Worm (Caenorhabditis elegans) whole organism, young adult: ENCODE measurements around the gene C29E4.13.

Experiments used
- B0261.1 ChIP-seq: sonication (generic microtip); optimal IDR thresholded peaks from 2 replicates; lab custom pipeline; 2016; ENCODE audit warnings: mild to moderate bottlenecking, missing genetic modification characterization, moderate library complexity, missing compliant biosample characterization
- B0336.3 ChIP-seq: fragments of 200-800 bp; sonication (Bioruptor generic); IDR thresholded peaks from 2 replicates; pipeline ENCODE4 v1.3.6; 2022; ENCODE audit warnings: missing genetic modification characterization, missing compliant biosample characterization
- C17E4.6 ChIP-seq: fragments of 200-800 bp; sonication (Bioruptor generic); IDR thresholded peaks from 2 replicates; pipeline ENCODE4 v1.3.6; 2022; ENCODE audit warnings: missing genetic modification reagents, missing genetic modification characterization, missing compliant biosample characterization
- D2030.7 ChIP-seq: fragments of 200-800 bp; sonication (Bioruptor generic); IDR thresholded peaks from 2 replicates; pipeline ENCODE4 v1.3.6; 2022; ENCODE audit warnings: missing genetic modification reagents, missing genetic modification characterization, missing compliant biosample characterization
- F23B12.7 ChIP-seq: sonication (generic microtip); optimal IDR thresholded peaks from 2 replicates; lab custom pipeline; 2017; ENCODE audit warnings: missing genetic modification characterization, mild to moderate bottlenecking, missing compliant biosample characterization, antibody characterized with exemption, moderate library complexity; ENCODE audit not compliant: insufficient read depth
- F39B2.1 ChIP-seq: fragments of 200-800 bp; sonication (Bioruptor generic); IDR thresholded peaks from 2 replicates; pipeline ENCODE4 v1.3.6; 2022; ENCODE audit warnings: missing genetic modification reagents, missing genetic modification characterization, missing compliant biosample characterization
- T07F8.4 ChIP-seq: sonication (generic microtip); optimal IDR thresholded peaks from 2 replicates; lab custom pipeline; 2016; ENCODE audit warnings: mild to moderate bottlenecking, missing genetic modification characterization, moderate library complexity, missing compliant biosample characterization
- T26A5.8 ChIP-seq: sonication (generic microtip); optimal IDR thresholded peaks from 2 replicates; lab custom pipeline; 2016; ENCODE audit warnings: missing genetic modification characterization, missing compliant biosample characterization
- Y56A3A.18 ChIP-seq: fragments of 200-800 bp; sonication (Bioruptor generic); IDR thresholded peaks from 2 replicates; pipeline ENCODE4 v1.3.6; 2022; ENCODE audit warnings: missing genetic modification reagents, missing genetic modification characterization, missing compliant biosample characterization
- Y67H2A.10 ChIP-seq: fragments of 200-800 bp; sonication (Bioruptor generic); conservative IDR thresholded peaks from 2 replicates; pipeline ENCODE4 v1.3.6; 2022; ENCODE audit warnings: missing genetic modification reagents, missing genetic modification characterization, missing compliant biosample characterization
- Y79H2A.3 ChIP-seq: fragments of 200-800 bp; sonication (Bioruptor generic); conservative IDR thresholded peaks from 2 replicates; pipeline ENCODE4 v1.3.6; 2022; ENCODE audit warnings: missing genetic modification reagents, missing genetic modification characterization, missing compliant biosample characterization
- ama-1 ChIP-seq, 3 experiments: fragments of 150-350 bp in 1 of 3; sonication (generic microtip) in 2 of 3; optimal IDR thresholded peaks; 2 replicates each; lab custom pipeline; 2014 to 2018; ENCODE audit warnings: missing biosample characterization in 2 of 3, missing genetic modification characterization in 2 of 3, missing genetic modification reagents in 2 of 3
- attf-5 ChIP-seq: fragments of 200-800 bp; sonication (Bioruptor generic); optimal IDR thresholded peaks from 2 replicates; lab custom pipeline; 2018; ENCODE audit warnings: mild to moderate bottlenecking, missing genetic modification characterization, missing compliant biosample characterization
- bed-1 ChIP-seq: fragments of 200-800 bp; sonication (Bioruptor generic); IDR thresholded peaks from 2 replicates; pipeline ENCODE4 v1.3.6; 2022; ENCODE audit warnings: missing genetic modification reagents, missing genetic modification characterization, missing compliant biosample characterization
- bed-2 ChIP-seq: fragments of 200-800 bp; sonication (Bioruptor generic); IDR thresholded peaks from 2 replicates; pipeline ENCODE4 v1.3.6; 2022; ENCODE audit warnings: missing genetic modification reagents, missing genetic modification characterization, missing compliant biosample characterization
- ccch-3 ChIP-seq: fragments of 200-800 bp; sonication (Bioruptor generic); optimal IDR thresholded peaks from 2 replicates; lab custom pipeline; 2018; ENCODE audit warnings: mild to moderate bottlenecking, missing genetic modification characterization, missing compliant biosample characterization
- cebp-1 ChIP-seq, 2 experiments: fragments of 200-800 bp in 1 of 2; sonication (Bioruptor generic) in 1 of 2; sonication (generic microtip) in 1 of 2; IDR thresholded peaks in 1 of 2; optimal IDR thresholded peaks in 1 of 2; 2 replicates each; pipeline versions ENCODE4 v1.3.6 to Lab custom; 2017 to 2022; ENCODE audit warnings: missing compliant biosample characterization in 2 of 2, missing genetic modification characterization in 2 of 2, mild to moderate bottlenecking in 1 of 2, missing genetic modification reagents in 1 of 2, moderate library complexity in 1 of 2
- cebp-2 ChIP-seq: fragments of 200-800 bp; sonication (Bioruptor generic); IDR thresholded peaks from 2 replicates; pipeline ENCODE4 v1.3.6; 2022; ENCODE audit warnings: missing genetic modification characterization, missing compliant biosample characterization
- ceh-91 ChIP-seq: fragments of 200-800 bp; sonication (Bioruptor generic); IDR thresholded peaks from 2 replicates; pipeline ENCODE4 v1.3.6; 2022; ENCODE audit warnings: missing genetic modification reagents, missing genetic modification characterization, missing compliant biosample characterization
- efl-1 ChIP-seq: fragments of 150-350 bp; optimal IDR thresholded peaks from 2 replicates; lab custom pipeline; 2014; ENCODE audit warnings: missing biosample characterization, missing genetic modification reagents, missing genetic modification characterization
- egl-18 ChIP-seq: fragments of 200-800 bp; sonication (Bioruptor generic); IDR thresholded peaks from 2 replicates; pipeline ENCODE4 v1.3.6; 2022; ENCODE audit warnings: missing genetic modification reagents, missing genetic modification characterization, missing compliant biosample characterization
- ets-4 ChIP-seq: fragments of 200-800 bp; sonication (Bioruptor generic); optimal IDR thresholded peaks from 2 replicates; lab custom pipeline; 2018; ENCODE audit warnings: mild to moderate bottlenecking, missing genetic modification characterization, missing compliant biosample characterization
- fkh-3 ChIP-seq: sonication (generic microtip); optimal IDR thresholded peaks from 2 replicates; lab custom pipeline; 2016; ENCODE audit warnings: mild to moderate bottlenecking, missing genetic modification characterization, missing compliant biosample characterization
- him-1 ChIP-seq: sonication (generic microtip); optimal IDR thresholded peaks from 2 replicates; lab custom pipeline; 2016; ENCODE audit warnings: missing genotype, missing genetic modification reagents, missing genetic modification characterization, missing compliant biosample characterization
- hlh-12 ChIP-seq: sonication (generic microtip); optimal IDR thresholded peaks from 2 replicates; lab custom pipeline; 2016; ENCODE audit warnings: missing genetic modification characterization, missing compliant biosample characterization
- hlh-26 ChIP-seq: fragments of 200-800 bp; sonication (Bioruptor generic); conservative IDR thresholded peaks from 2 replicates; pipeline ENCODE4 v1.3.6; 2022; ENCODE audit warnings: missing genetic modification reagents, missing genetic modification characterization, missing compliant biosample characterization
- hrde-1 ChIP-seq: sonication (generic microtip); optimal IDR thresholded peaks from 2 replicates; lab custom pipeline; 2016; ENCODE audit warnings: missing genetic modification characterization, mild to moderate bottlenecking, missing compliant biosample characterization, moderate library complexity, missing genotype, missing genetic modification reagents, borderline replicate concordance
- hsf-1 ChIP-seq: fragments of 200-800 bp; sonication (Bioruptor generic); IDR thresholded peaks from 2 replicates; pipeline ENCODE4 v1.3.6; 2022; ENCODE audit warnings: missing genetic modification reagents, missing genetic modification characterization, missing compliant biosample characterization
- let-526 ChIP-seq: fragments of 200-800 bp; sonication (Bioruptor generic); IDR thresholded peaks from 2 replicates; pipeline ENCODE4 v1.3.6; 2022; ENCODE audit warnings: missing genetic modification reagents, missing genetic modification characterization, missing compliant biosample characterization
- lin-35 ChIP-seq, 3 experiments: fragments of 150-350 bp in 2 of 3; sonication (generic microtip) in 1 of 3; optimal IDR thresholded peaks; 2 replicates each; lab custom pipeline; 2014 to 2018; ENCODE audit warnings: missing biosample characterization in 3 of 3, missing genetic modification characterization in 3 of 3, missing genetic modification reagents in 3 of 3
- lin-40 ChIP-seq: sonication (generic microtip); optimal IDR thresholded peaks from 2 replicates; lab custom pipeline; 2016; ENCODE audit warnings: missing genetic modification characterization, mild to moderate bottlenecking, missing compliant biosample characterization, missing genotype, missing genetic modification reagents
- lsl-1 ChIP-seq: fragments of 200-800 bp; sonication (Bioruptor generic); optimal IDR thresholded peaks from 2 replicates; lab custom pipeline; 2018; ENCODE audit warnings: mild to moderate bottlenecking, missing genetic modification characterization, moderate library complexity, missing compliant biosample characterization
- madf-8 ChIP-seq: fragments of 200-800 bp; sonication (Bioruptor generic); conservative IDR thresholded peaks from 2 replicates; pipeline ENCODE4 v1.3.6; 2022; ENCODE audit warnings: missing genetic modification reagents, missing genetic modification characterization, missing compliant biosample characterization
- mcd-1 ChIP-seq: fragments of 200-800 bp; sonication (Bioruptor generic); IDR thresholded peaks from 2 replicates; pipeline ENCODE4 v1.3.6; 2022; ENCODE audit warnings: missing genetic modification reagents, missing genetic modification characterization, missing compliant biosample characterization
- nfyb-1 ChIP-seq: fragments of 200-800 bp; sonication (Bioruptor generic); IDR thresholded peaks from 2 replicates; pipeline ENCODE4 v1.3.6; 2022; ENCODE audit warnings: missing genetic modification reagents, missing genetic modification characterization, missing compliant biosample characterization
- nhr-179 ChIP-seq: sonication (generic microtip); optimal IDR thresholded peaks from 2 replicates; lab custom pipeline; 2016; ENCODE audit warnings: mild to moderate bottlenecking, missing genetic modification characterization, missing compliant biosample characterization
- nhr-80 ChIP-seq: sonication (generic microtip); optimal IDR thresholded peaks from 2 replicates; lab custom pipeline; 2016; ENCODE audit warnings: missing genetic modification characterization, missing compliant biosample characterization
- pbrm-1 ChIP-seq: fragments of 200-800 bp; sonication (Bioruptor generic); IDR thresholded peaks from 2 replicates; pipeline ENCODE4 v1.3.6; 2022; ENCODE audit warnings: missing genetic modification reagents, missing genetic modification characterization, missing compliant biosample characterization
- pha-4 ChIP-seq: fragments of 150-350 bp; sonication (generic microtip); optimal IDR thresholded peaks from 2 replicates; lab custom pipeline; 2014; ENCODE audit warnings: missing biosample characterization, missing genetic modification reagents, missing genetic modification characterization
- repo-1 ChIP-seq: sonication (generic microtip); optimal IDR thresholded peaks from 2 replicates; lab custom pipeline; 2017; ENCODE audit warnings: mild to moderate bottlenecking, missing genetic modification characterization, missing compliant biosample characterization
- snpc-1.3 ChIP-seq: sonication (generic microtip); optimal IDR thresholded peaks from 2 replicates; lab custom pipeline; 2017; ENCODE audit warnings: missing genetic modification characterization, mild to moderate bottlenecking, missing compliant biosample characterization, antibody characterized with exemption, moderate library complexity, missing genotype, missing genetic modification reagents; ENCODE audit not compliant: insufficient read depth
- snpc-3.4 ChIP-seq: sonication (generic microtip); optimal IDR thresholded peaks from 2 replicates; lab custom pipeline; 2017; ENCODE audit warnings: missing genetic modification characterization, mild to moderate bottlenecking, missing compliant biosample characterization, antibody characterized with exemption, moderate library complexity, missing genotype, missing genetic modification reagents
- somi-1 ChIP-seq: fragments of 200-800 bp; sonication (Bioruptor generic); optimal IDR thresholded peaks from 2 replicates; lab custom pipeline; 2018; ENCODE audit warnings: mild to moderate bottlenecking, missing genetic modification characterization, missing compliant biosample characterization
- tlf-1 ChIP-seq: fragments of 200-800 bp; sonication (Bioruptor generic); optimal IDR thresholded peaks from 2 replicates; lab custom pipeline; 2018; ENCODE audit warnings: mild to moderate bottlenecking, missing genetic modification characterization, missing compliant biosample characterization
- unc-62 ChIP-seq: fragments of 150-350 bp; optimal IDR thresholded peaks from 2 replicates; lab custom pipeline; 2014; ENCODE audit warnings: missing biosample characterization, missing genetic modification reagents, missing genetic modification characterization
- ztf-25 ChIP-seq: fragments of 200-800 bp; sonication (Bioruptor generic); IDR thresholded peaks from 2 replicates; pipeline ENCODE4 v1.3.6; 2022; ENCODE audit warnings: missing genetic modification reagents, missing genetic modification characterization, missing compliant biosample characterization
- ztf-26 ChIP-seq: sonication (generic microtip); optimal IDR thresholded peaks from 2 replicates; lab custom pipeline; 2017; ENCODE audit warnings: missing genetic modification characterization, missing compliant biosample characterization

Gene C29E4.13

ce11 chrIII:7973968-7974607 lies 45.6 kb upstream of the C29E4.13 start:
- no peak for TF ChIP-seq somi-1 (GFP tag; lab: Kevin White, UChicago)
- TF ChIP-seq ztf-25 (GFP tag; lab: Robert Waterston, UW) = no peak
- TF ChIP-seq madf-8 (GFP tag; lab: Robert Waterston, UW) = no peak
- peak; percentile 61 for TF ChIP-seq ets-4 (GFP tag; lab: Kevin White, UChicago)
- no peak for TF ChIP-seq F23B12.7 (tag; lab: Kevin White, UChicago)
- TF ChIP-seq mcd-1 (GFP tag; lab: Robert Waterston, UW) = peak; percentile 15; the same call in 1 of the 2 replicates
- no peak for TF ChIP-seq lin-35 (GFP tag; optimal IDR thresholded peaks at IDR 0.05; lab: Kevin White, UChicago)
- TF ChIP-seq T07F8.4 (tag; lab: Kevin White, UChicago) = no peak
- TF ChIP-seq let-526 = no peak
- TF ChIP-seq nfyb-1 (GFP tag; lab: Robert Waterston, UW) = peak; percentile 40; the same call in 1 of the 2 replicates
- TF ChIP-seq cebp-2 (GFP tag; lab: Robert Waterston, UW) = no peak
- TF ChIP-seq ztf-26 = no peak
- no peak for TF ChIP-seq bed-1
- TF ChIP-seq efl-1 (GFP tag; lab: Kevin White, UChicago) = no peak
- peak; percentile 24; the same call in 1 of the 2 replicates for TF ChIP-seq B0336.3 (GFP tag; lab: Robert Waterston, UW)
- peak; percentile 26 for TF ChIP-seq nhr-80 (tag; lab: Kevin White, UChicago)
- peak; percentile 6 for TF ChIP-seq lsl-1 (GFP tag; lab: Kevin White, UChicago)
- TF ChIP-seq attf-5 (GFP tag; lab: Kevin White, UChicago) = peak; percentile 26
- no peak for TF ChIP-seq Y56A3A.18 (GFP tag; lab: Robert Waterston, UW)
- TF ChIP-seq T26A5.8 = no peak
- no peak for TF ChIP-seq lin-40 (tag; lab: Kevin White, UChicago)
- TF ChIP-seq hlh-12 (tag; lab: Kevin White, UChicago) = no peak
- TF ChIP-seq cebp-1 (GFP tag; IDR thresholded peaks at IDR 0.05; lab: Robert Waterston, UW) = no peak
- TF ChIP-seq cebp-1 (tag; optimal IDR thresholded peaks at IDR 0.05; lab: Kevin White, UChicago) = peak; percentile 44
- TF ChIP-seq C17E4.6 (GFP tag; lab: Robert Waterston, UW) = no peak
- peak; percentile 10 for TF ChIP-seq tlf-1 (GFP tag; lab: Kevin White, UChicago)
- TF ChIP-seq nhr-179 (tag; lab: Kevin White, UChicago) = no peak
- TF ChIP-seq ama-1 (optimal IDR thresholded peaks at IDR 0.05; lab: Kevin White, UChicago) = no peak
- no peak for TF ChIP-seq ama-1 (GFP tag; optimal IDR thresholded peaks at IDR 0.05; lab: Kevin White, UChicago)
- peak; percentile 3 for TF ChIP-seq unc-62
- TF ChIP-seq ceh-91 (GFP tag; lab: Robert Waterston, UW) = no peak
- peak; percentile 65 for TF ChIP-seq pha-4 (tag; lab: Kevin White, UChicago)
- TF ChIP-seq pbrm-1 (GFP tag; lab: Robert Waterston, UW) = no peak
- no peak for TF ChIP-seq B0261.1
- TF ChIP-seq fkh-3 (tag; lab: Kevin White, UChicago) = no peak

DNA sequence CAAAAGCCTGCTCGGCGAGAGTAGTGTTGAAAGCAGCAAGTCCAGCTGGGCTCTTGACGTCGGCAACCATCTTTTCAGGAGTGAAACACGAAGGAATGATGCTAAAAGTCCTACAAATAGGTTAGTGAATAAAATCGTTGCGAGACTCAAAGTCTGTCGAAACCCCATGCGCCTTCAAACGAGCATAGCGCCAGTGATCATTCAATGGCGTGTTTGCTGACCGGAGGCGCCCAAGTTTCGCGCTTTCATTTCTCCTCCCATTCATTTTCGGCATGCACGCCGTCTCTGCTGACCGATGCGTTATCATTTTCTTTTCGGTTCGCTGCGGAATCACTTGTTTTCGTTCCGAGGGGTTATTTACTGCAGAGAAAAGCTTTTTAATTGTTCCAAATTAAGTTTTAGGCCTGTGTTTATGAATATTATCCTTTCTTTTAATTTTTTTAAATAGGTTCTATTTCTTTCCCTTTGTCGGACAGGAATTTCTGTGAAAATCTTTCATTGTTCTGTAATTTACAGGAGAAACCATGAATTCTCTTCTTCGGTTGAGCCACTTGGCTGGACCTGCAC lies 44.8 kb upstream of the C29E4.13 start, which contains the start of the genes eef-1B.1 and aco-2:
Gene eef-1B.1 (minus strand): TSS at position 186 of the 567 bp plus-strand sequence.
Gene aco-2 (plus strand): TSS at position 517 of the 567 bp plus-strand sequence.
- TF ChIP-seq hlh-26 (no peak), bed-2 (GFP tag; lab: Robert Waterston, UW) (no peak), pbrm-1 (GFP tag; lab: Robert Waterston, UW) (peak; percentile 81), B0261.1 (no peak), him-1 (tag; lab: Kevin White, UChicago) (no peak), ccch-3 (no peak), repo-1 (tag; lab: Kevin White, UChicago) (peak; percentile 41), F39B2.1 (no peak), snpc-3.4 (tag; lab: Kevin White, UChicago) (no peak), hrde-1 (tag; lab: Kevin White, UChicago) (no peak), Y79H2A.3 (GFP tag; lab: Robert Waterston, UW) (no peak), hsf-1 (GFP tag; lab: Robert Waterston, UW) (no peak), snpc-1.3 (tag; lab: Kevin White, UChicago) (peak; percentile 11), Y67H2A.10 (no peak), D2030.7 (GFP tag; lab: Robert Waterston, UW) (peak; percentile 56), egl-18 (GFP tag; lab: Robert Waterston, UW) (no peak)
